Worm (Caenorhabditis elegans): ENCODE data around the gene acl-8.

acl-8 gene

ce11 chrV:6492497-6492896, 41.8 kb downstream of the acl-8 start (continued):
- TF ChIP-seq daf-16 (GFP tag; optimal IDR thresholded peaks at IDR 0.05) = no peak
- peak; percentile 59 for TF ChIP-seq daf-16 (tag; optimal IDR thresholded peaks at IDR 0.05)
- TF ChIP-seq nhr-42 (GFP tag; IDR thresholded peaks at IDR 0.05) = no peak
- TF ChIP-seq mdt-29 (GFP tag; IDR thresholded peaks at IDR 0.05) = no peak
- TF ChIP-seq mdl-1 (tag; optimal IDR thresholded peaks at IDR 0.05) = peak in 1 of 2 experiments; percentile 8
- TF ChIP-seq ZK337.2 (GFP tag; IDR thresholded peaks at IDR 0.05) = no peak
- no peak for TF ChIP-seq nhr-76 (tag; optimal IDR thresholded peaks at IDR 0.05)
- no peak for TF ChIP-seq egl-43 (GFP tag; IDR thresholded peaks at IDR 0.05)
- no peak for TF ChIP-seq mxl-3 (GFP tag; optimal IDR thresholded peaks at IDR 0.05)
- TF ChIP-seq vab-7 (GFP tag; IDR thresholded peaks at IDR 0.05) = no peak
- TF ChIP-seq fkh-10 (GFP tag; optimal IDR thresholded peaks at IDR 0.05) = no peak
- TF ChIP-seq zfp-3 (GFP tag; conservative IDR thresholded peaks at IDR 0.05) = no peak
- no peak for TF ChIP-seq gei-8 (GFP tag; optimal IDR thresholded peaks at IDR 0.05)
- TF ChIP-seq lim-7 (GFP tag; IDR thresholded peaks at IDR 0.05) = no peak
- TF ChIP-seq pqm-1 (tag; optimal IDR thresholded peaks at IDR 0.05) = peak; percentile 13
- TF ChIP-seq F44E2.7 (GFP tag; IDR thresholded peaks at IDR 0.05) = no peak
- TF ChIP-seq T26A8.4 (GFP tag; IDR thresholded peaks at IDR 0.05) = no peak
- TF ChIP-seq spr-3 (GFP tag; optimal IDR thresholded peaks at IDR 0.05) = no peak
- no peak for TF ChIP-seq lin-1 (GFP tag; IDR thresholded peaks at IDR 0.05)
- no peak for TF ChIP-seq Y5F2A.4 (GFP tag; optimal IDR thresholded peaks at IDR 0.05)
- peak in 1 of 2 experiments; percentile 96 for TF ChIP-seq unc-62 (GFP tag; optimal IDR thresholded peaks at IDR 0.05 in 1 of 2)
- TF ChIP-seq unc-62 (tag; optimal IDR thresholded peaks at IDR 0.05) = no peak
- TF ChIP-seq aly-2 (tag; optimal IDR thresholded peaks at IDR 0.05) = no peak

DNA sequence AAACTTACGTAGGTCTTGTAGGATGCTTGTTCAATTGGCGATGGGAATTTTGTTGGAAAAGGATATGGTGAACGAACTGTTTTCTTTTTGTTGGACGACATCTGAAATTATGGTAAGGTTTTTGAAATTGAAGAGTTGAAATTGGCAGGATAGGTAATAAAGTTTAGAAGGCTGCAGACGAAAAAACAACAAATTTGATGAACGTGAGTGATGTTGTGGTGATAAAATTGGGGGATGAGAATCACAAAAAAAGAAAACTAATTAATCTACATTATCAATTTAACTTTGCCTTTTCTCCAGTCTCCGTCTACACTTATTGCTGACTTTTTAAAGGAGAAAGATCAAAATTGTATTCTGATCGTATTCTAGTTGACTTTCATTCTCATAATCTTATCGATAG, 43.2 kb downstream of the acl-8 start, which contains the start of gene cpt-6:
TSS of gene cpt-6 (minus strand) at position 101 of the 400 bp plus-strand sequence.
- TF ChIP-seq tag-97 (GFP tag; IDR thresholded peaks at IDR 0.05) = no peak
- TF ChIP-seq spr-3 (GFP tag; optimal IDR thresholded peaks at IDR 0.05) = no peak

DNA sequence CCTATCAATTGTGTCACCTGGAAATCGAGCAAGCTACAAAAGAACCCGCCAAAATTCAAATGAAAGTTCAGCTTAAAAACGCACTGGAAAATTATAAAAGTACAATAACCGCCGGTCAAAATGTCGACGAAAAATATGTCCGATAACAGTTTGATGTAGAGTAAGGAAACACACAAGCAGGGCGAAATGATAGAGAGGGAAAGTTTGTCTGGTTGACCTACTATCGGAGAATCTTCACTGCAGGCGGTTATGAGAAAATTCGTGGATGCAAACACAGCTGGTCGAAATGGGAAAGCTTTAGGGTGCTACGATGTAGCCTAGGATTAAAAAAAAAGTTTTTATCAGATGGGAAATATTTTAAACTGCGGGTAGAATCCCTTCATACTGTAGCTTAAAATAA, 44.7 kb downstream of the acl-8 start:
- TF ChIP-seq ceh-82 (tag; optimal IDR thresholded peaks at IDR 0.05) = no peak
- TF ChIP-seq nhr-11 (tag; optimal IDR thresholded peaks at IDR 0.05) = no peak
- no peak for TF ChIP-seq daf-16 (GFP tag; optimal IDR thresholded peaks at IDR 0.05)
- peak; percentile 8 for TF ChIP-seq daf-16 (tag; optimal IDR thresholded peaks at IDR 0.05)
- peak; percentile 7 for TF ChIP-seq nhr-28 (tag; optimal IDR thresholded peaks at IDR 0.05)
- TF ChIP-seq hlh-11 (tag; optimal IDR thresholded peaks at IDR 0.05) = peak; percentile 2
- no peak for TF ChIP-seq pqm-1 (tag; optimal IDR thresholded peaks at IDR 0.05)

DNA sequence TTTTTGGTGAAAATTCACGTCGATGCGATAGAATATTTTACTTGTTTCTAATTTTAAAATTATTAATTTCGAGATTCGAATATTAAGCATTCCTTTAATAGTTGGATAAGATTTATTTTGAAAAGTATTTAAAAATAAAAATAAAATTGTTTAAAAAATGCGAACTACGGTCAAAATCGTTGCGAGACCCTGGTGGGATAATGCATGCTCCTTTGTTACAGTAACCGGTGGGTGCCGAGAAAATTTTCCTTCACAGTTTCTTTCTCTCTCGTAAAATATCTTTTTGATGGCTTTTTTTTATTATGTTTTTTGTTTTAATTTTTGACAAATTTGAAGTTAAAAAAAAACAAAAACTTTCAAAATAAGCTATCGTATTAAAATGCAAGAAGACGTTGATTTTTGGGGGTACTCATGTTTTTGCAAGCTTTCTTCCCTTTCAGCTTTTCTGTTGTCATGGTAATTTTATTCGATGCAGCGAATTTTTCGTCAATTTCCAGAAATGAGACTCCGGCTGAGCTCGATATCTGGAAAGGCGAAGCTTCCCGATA, 46.0 kb downstream of the acl-8 start, which contains the start of gene dgtr-1:
TSS of gene dgtr-1 (plus strand) at position 498 of the 548 bp plus-strand sequence.
- TF ChIP-seq aly-2 (tag; optimal IDR thresholded peaks at IDR 0.05) (no peak), lsy-2 (tag; optimal IDR thresholded peaks at IDR 0.05) (peak in 1 of 2 experiments; percentile 51), snpc-1.2 (GFP tag; IDR thresholded peaks at IDR 0.05) (0 out of 2 replicates have a peak, but pooled peaks have one; percentile 22)

DNA sequence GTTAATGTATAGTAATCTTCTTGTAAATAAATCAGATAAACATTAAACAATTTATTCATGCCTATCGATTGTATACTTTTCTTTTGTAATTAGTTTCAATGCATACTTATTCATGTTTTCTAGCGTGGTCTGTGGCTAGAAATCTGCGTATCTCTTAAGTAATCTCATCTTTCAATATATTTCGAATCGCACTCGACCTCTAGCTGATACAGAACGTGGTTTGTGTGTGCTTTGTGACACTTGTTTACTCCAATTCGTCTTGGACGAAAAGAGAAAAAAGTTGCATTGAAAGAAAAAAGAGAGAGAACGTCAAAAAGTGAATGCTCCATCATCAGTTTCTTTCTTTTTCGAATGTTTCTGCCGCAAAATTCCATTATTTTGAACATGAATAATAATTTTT, 47.8 kb downstream of the acl-8 start:
- no peak for TF ChIP-seq egl-43 (GFP tag; IDR thresholded peaks at IDR 0.05)
- no peak for TF ChIP-seq hmg-1.1 (GFP tag; IDR thresholded peaks at IDR 0.05)
- peak; percentile 74 for TF ChIP-seq nhr-28 (tag; optimal IDR thresholded peaks at IDR 0.05)
- TF ChIP-seq daf-16 (GFP tag; optimal IDR thresholded peaks at IDR 0.05) = no peak
- TF ChIP-seq daf-16 (tag; optimal IDR thresholded peaks at IDR 0.05) = peak; percentile 55
- TF ChIP-seq hlh-30 (tag; optimal IDR thresholded peaks at IDR 0.05; ENCODE audit: insufficient read depth) = peak; percentile 6
- TF ChIP-seq aha-1 (tag) = peak; percentile 92
- TF ChIP-seq fkh-10 (GFP tag; optimal IDR thresholded peaks at IDR 0.05) = peak; percentile 13
